Fruit fly (Drosophila melanogaster): ENCODE measurements around the gene Idh3b.

dm6 chr3R:22035552-22035951, 16.4 kb upstream of the Idh3b start:
- TF ChIP-seq OdsH (GFP tag; optimal IDR thresholded peaks at IDR 0.05): no peak
- no peak for TF ChIP-seq pdm3 (GFP tag; optimal IDR thresholded peaks at IDR 0.05)
- TF ChIP-seq ss (GFP tag; optimal IDR thresholded peaks at IDR 0.05): no peak
- TF ChIP-seq CG1621 (tag; optimal IDR thresholded peaks at IDR 0.05): no peak
- no peak for TF ChIP-seq CG31627 (GFP tag; optimal IDR thresholded peaks at IDR 0.05)
- TF ChIP-seq Hr39 (GFP tag; optimal IDR thresholded peaks at IDR 0.05): no peak
- no peak for TF ChIP-seq spab (GFP tag; optimal IDR thresholded peaks at IDR 0.05)
- TF ChIP-seq CG6163 (GFP tag; IDR thresholded peaks at IDR 0.05): no peak
- TF ChIP-seq CG11762 (GFP tag; optimal IDR thresholded peaks at IDR 0.05; ENCODE audit: insufficient read depth): no peak
- no peak for TF ChIP-seq CG15336 (GFP tag; IDR thresholded peaks at IDR 0.05)
